Worm (Caenorhabditis elegans) whole organism, L4 larva: ENCODE results near the gene cyp-32A1.

Experiments
- D1046.2 ChIP-seq: fragments of 200-800 bp; sonication (Bioruptor generic); IDR thresholded peaks from 2 replicates; pipeline ENCODE4 v1.3.6; 2022; ENCODE audit warnings: missing genetic modification characterization, missing compliant biosample characterization
- F37D6.2 ChIP-seq: sonication (generic microtip); optimal IDR thresholded peaks from 2 replicates; lab custom pipeline; 2016; ENCODE audit warnings: mild to moderate bottlenecking, missing genetic modification characterization, missing compliant biosample characterization
- F49E8.2 ChIP-seq: sonication (generic microtip); optimal IDR thresholded peaks from 2 replicates; lab custom pipeline; 2016; ENCODE audit warnings: missing compliant biosample characterization, mild to moderate bottlenecking, missing genetic modification characterization, borderline replicate concordance
- T20F7.1 ChIP-seq: fragments of 200-800 bp; sonication (Bioruptor generic); optimal IDR thresholded peaks from 2 replicates; lab custom pipeline; 2018; ENCODE audit warnings: mild to moderate bottlenecking, missing genetic modification characterization, missing compliant biosample characterization
- Y48G9A.11 ChIP-seq: fragments of 200-800 bp; sonication (Bioruptor generic); IDR thresholded peaks from 2 replicates; pipeline ENCODE4 v1.3.6; 2022; ENCODE audit warnings: missing genetic modification reagents, missing genetic modification characterization, missing compliant biosample characterization
- Y5F2A.4 ChIP-seq: fragments of 200-800 bp; sonication (Bioruptor generic); optimal IDR thresholded peaks from 2 replicates; lab custom pipeline; 2018; ENCODE audit warnings: mild to moderate bottlenecking, missing genetic modification characterization, missing compliant biosample characterization
- aha-1 ChIP-seq: fragments of 150-350 bp; peaks from one replicate; lab custom pipeline; 2014; ENCODE audit warnings: missing biosample characterization, missing genetic modification characterization
- ceh-20 ChIP-seq: fragments of 200-800 bp; sonication (Bioruptor generic); IDR thresholded peaks from 2 replicates; pipeline ENCODE4 v1.3.6; 2022; ENCODE audit warnings: missing genetic modification reagents, missing genetic modification characterization, missing compliant biosample characterization
- ceh-28 ChIP-seq: fragments of 150-350 bp; optimal IDR thresholded peaks from 2 replicates; lab custom pipeline; 2014; ENCODE audit warnings: missing biosample characterization, missing genetic modification reagents, missing genetic modification characterization
- ceh-62 ChIP-seq: sonication (generic microtip); optimal IDR thresholded peaks from 2 replicates; lab custom pipeline; 2017; ENCODE audit warnings: missing biosample characterization, missing genetic modification characterization
- ces-1 ChIP-seq: fragments of 150-350 bp; sonication (generic microtip); optimal IDR thresholded peaks from 4 replicates; lab custom pipeline; 2014; ENCODE audit warnings: missing biosample characterization, missing genetic modification reagents, missing genetic modification characterization
- ctbp-1 ChIP-seq: fragments of 200-800 bp; sonication (Bioruptor generic); IDR thresholded peaks from 2 replicates; pipeline ENCODE4 v1.3.6; 2022; ENCODE audit warnings: missing genetic modification reagents, missing genetic modification characterization, missing compliant biosample characterization
- daf-12 ChIP-seq: fragments of 150-350 bp; optimal IDR thresholded peaks from 2 replicates; lab custom pipeline; 2014; ENCODE audit warnings: missing biosample characterization, missing genetic modification reagents, missing genetic modification characterization
- daf-16 ChIP-seq, 3 experiments: sonication (generic microtip); optimal IDR thresholded peaks; 2 replicates each; lab custom pipeline; 2016 to 2017; ENCODE audit warnings: missing genetic modification characterization in 3 of 3, missing genetic modification reagents in 3 of 3, mild to moderate bottlenecking in 2 of 3, missing compliant biosample characterization in 2 of 3, missing biosample characterization in 1 of 3, moderate library complexity in 1 of 3
- dmd-6 ChIP-seq: fragments of 200-800 bp; sonication (Bioruptor generic); IDR thresholded peaks from 2 replicates; pipeline ENCODE4 v1.3.6; 2022; ENCODE audit warnings: missing genetic modification reagents, missing genetic modification characterization, missing compliant biosample characterization
- dpl-1 ChIP-seq: fragments of 150-350 bp; optimal IDR thresholded peaks from 2 replicates; lab custom pipeline; 2014; ENCODE audit warnings: missing biosample characterization, missing genetic modification reagents, missing genetic modification characterization
- fkh-10 ChIP-seq: fragments of 150-350 bp; optimal IDR thresholded peaks from 2 replicates; lab custom pipeline; 2014; ENCODE audit warnings: missing biosample characterization, missing genetic modification reagents, missing genetic modification characterization
- hif-1 ChIP-seq, 2 experiments: sonication (generic microtip); optimal IDR thresholded peaks; 2 replicates each; lab custom pipeline; 2016 to 2017; ENCODE audit warnings: missing compliant biosample characterization in 2 of 2, missing genetic modification characterization in 2 of 2, missing genetic modification reagents in 2 of 2, missing genotype in 2 of 2, mild to moderate bottlenecking in 1 of 2
- hlh-11 ChIP-seq: fragments of 200-800 bp; sonication (Bioruptor generic); optimal IDR thresholded peaks from 2 replicates; lab custom pipeline; 2018; ENCODE audit warnings: mild to moderate bottlenecking, missing genetic modification characterization, missing compliant biosample characterization
- lin-13 ChIP-seq: fragments of 150-350 bp; optimal IDR thresholded peaks from 2 replicates; lab custom pipeline; 2014; ENCODE audit warnings: missing biosample characterization, missing genetic modification reagents, missing genetic modification characterization
- lin-38 ChIP-seq: fragments of 200-800 bp; sonication (Bioruptor generic); IDR thresholded peaks from 2 replicates; pipeline ENCODE4 v1.3.6; 2022; ENCODE audit warnings: missing genetic modification reagents, missing genetic modification characterization, missing compliant biosample characterization
- lin-39 ChIP-seq: fragments of 150-350 bp; optimal IDR thresholded peaks from 2 replicates; lab custom pipeline; 2014; ENCODE audit warnings: missing biosample characterization, missing genetic modification reagents, missing genetic modification characterization
- lir-3 ChIP-seq: sonication (generic microtip); optimal IDR thresholded peaks from 2 replicates; lab custom pipeline; 2016; ENCODE audit warnings: mild to moderate bottlenecking, missing genetic modification characterization, missing compliant biosample characterization
- lsy-2 ChIP-seq, 2 experiments: fragments of 150-350 bp in 1 of 2; sonication (generic microtip) in 1 of 2; optimal IDR thresholded peaks; 2 replicates each; lab custom pipeline; 2014 to 2017; ENCODE audit warnings: missing biosample characterization in 2 of 2, missing genetic modification characterization in 2 of 2
- mep-1 ChIP-seq: fragments of 150-350 bp; sonication (generic microtip); optimal IDR thresholded peaks from 3 replicates; lab custom pipeline; 2014; ENCODE audit warnings: missing biosample characterization, missing genetic modification characterization
- mes-2 ChIP-seq: sonication (generic microtip); optimal IDR thresholded peaks from 2 replicates; lab custom pipeline; 2016; ENCODE audit warnings: missing genotype, mild to moderate bottlenecking, missing genetic modification characterization, missing compliant biosample characterization; ENCODE audit not compliant: poor library complexity, severe bottlenecking
- mxl-2 ChIP-seq: fragments of 200-800 bp; sonication (Bioruptor generic); conservative IDR thresholded peaks from 2 replicates; pipeline ENCODE4 v1.3.6; 2022; ENCODE audit warnings: missing genetic modification reagents, missing genetic modification characterization, missing compliant biosample characterization
- mxl-3 ChIP-seq: fragments of 200-800 bp; sonication (Bioruptor generic); optimal IDR thresholded peaks from 2 replicates; lab custom pipeline; 2018; ENCODE audit warnings: mild to moderate bottlenecking, missing genetic modification characterization, missing compliant biosample characterization
- nhr-11 ChIP-seq: fragments of 150-350 bp; optimal IDR thresholded peaks from 2 replicates; lab custom pipeline; 2014; ENCODE audit warnings: missing biosample characterization, missing genetic modification characterization
- nhr-28 ChIP-seq: fragments of 150-350 bp; optimal IDR thresholded peaks from 2 replicates; lab custom pipeline; 2014; ENCODE audit warnings: missing biosample characterization, missing genetic modification characterization
- nhr-76 ChIP-seq: fragments of 150-350 bp; optimal IDR thresholded peaks from 2 replicates; lab custom pipeline; 2014; ENCODE audit warnings: missing biosample characterization, missing genetic modification characterization
- nhr-77 ChIP-seq: fragments of 150-350 bp; optimal IDR thresholded peaks from 2 replicates; lab custom pipeline; 2014; ENCODE audit warnings: missing biosample characterization, missing genetic modification characterization
- pqm-1 ChIP-seq: sonication (generic microtip); optimal IDR thresholded peaks from 2 replicates; lab custom pipeline; 2017; ENCODE audit warnings: missing biosample characterization, missing genetic modification characterization
- rbr-2 ChIP-seq: sonication (generic microtip); optimal IDR thresholded peaks from 2 replicates; lab custom pipeline; 2016; ENCODE audit warnings: missing genotype, missing genetic modification characterization, missing compliant biosample characterization
- sdz-12 ChIP-seq: fragments of 200-800 bp; sonication (Bioruptor generic); optimal IDR thresholded peaks from 2 replicates; lab custom pipeline; 2018; ENCODE audit warnings: mild to moderate bottlenecking, missing genetic modification characterization, missing compliant biosample characterization
- unc-130 ChIP-seq: sonication (generic microtip); optimal IDR thresholded peaks from 2 replicates; lab custom pipeline; 2016; ENCODE audit warnings: missing genetic modification reagents, missing genetic modification characterization, missing compliant biosample characterization
- unc-62 ChIP-seq, 3 experiments: fragments of 150-350 bp in 1 of 3; sonication (generic microtip); optimal IDR thresholded peaks in 2 of 3; peaks in 1 of 3; 1 replicate in 1 of 3; 2 replicates in 2 of 3; lab custom pipeline; 2014 to 2017; ENCODE audit warnings: missing biosample characterization in 3 of 3, missing genetic modification characterization in 3 of 3, missing genetic modification reagents in 3 of 3, missing genotype in 1 of 3
- ztf-7 ChIP-seq: fragments of 150-350 bp; optimal IDR thresholded peaks from 2 replicates; lab custom pipeline; 2014; ENCODE audit warnings: missing biosample characterization, missing genetic modification characterization

cyp-32A1 gene

DNA sequence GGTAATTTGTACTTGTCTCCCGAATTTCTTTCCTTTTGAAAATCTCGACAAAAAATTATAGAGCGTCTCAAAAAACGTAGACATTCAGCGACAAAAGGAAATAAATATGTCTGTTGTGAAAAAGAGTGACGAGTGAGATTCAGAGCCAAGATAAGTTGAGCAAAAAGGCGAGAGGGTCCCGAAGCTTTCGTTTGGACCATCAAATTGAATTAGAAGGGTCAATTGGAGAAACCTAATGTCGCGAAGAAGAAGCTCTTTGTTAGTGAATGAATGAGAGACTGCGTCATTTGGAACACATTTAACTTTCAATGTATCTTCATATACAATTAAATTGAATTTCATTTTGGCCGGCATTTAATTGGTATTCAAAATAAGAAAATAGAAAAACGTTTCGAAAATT, 34.9 kb downstream of the cyp-32A1 start:
- TF ChIP-seq fkh-10 (GFP tag; lab: Kevin White, UChicago) (peak; percentile 56), ces-1 (GFP tag; lab: Kevin White, UChicago) (peak; percentile 65), ceh-28 (tag; lab: Kevin White, UChicago) (no peak), ctbp-1 (0 out of 2 replicates have a peak, but pooled peaks have one; percentile 31), sdz-12 (GFP tag; lab: Kevin White, UChicago) (no peak)

- TF ChIP-seq fkh-10 (GFP tag; lab: Kevin White, UChicago) (peak; percentile 19), ztf-7 (tag; lab: Kevin White, UChicago) (no peak)
Measured at ce11 chrV:7819585-7819984, 38.0 kb downstream of the cyp-32A1 start.

DNA sequence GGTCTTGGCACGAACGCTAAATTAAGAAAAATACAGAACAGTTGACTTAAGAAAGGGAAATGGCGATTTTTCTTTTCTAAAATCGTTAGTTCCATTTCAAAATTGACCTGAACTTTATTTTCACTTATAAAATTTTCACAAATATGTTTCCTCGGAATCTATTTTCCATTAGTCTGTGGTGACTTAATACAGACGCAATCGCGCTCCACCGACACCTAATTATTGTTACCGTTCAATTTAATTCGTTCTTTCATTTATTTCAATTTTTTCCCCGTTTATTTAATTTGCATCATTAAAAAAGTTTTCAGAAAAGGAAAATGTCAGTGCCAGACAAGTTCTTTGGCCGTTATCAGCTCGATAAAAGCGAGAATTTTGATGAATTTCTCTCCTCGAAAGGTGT, 38.7 kb downstream of the cyp-32A1 start, which contains the start of gene lbp-4:
TSS of gene lbp-4 (plus strand) at position 309 of the 400 bp plus-strand sequence.
- TF ChIP-seq daf-12 (tag; lab: Kevin White, UChicago) (no peak), mep-1 (tag; lab: Kevin White, UChicago) (peak; percentile 61), lin-38 (GFP tag; lab: Robert Waterston, UW) (peak; percentile 88), mes-2 (tag; lab: Kevin White, UChicago) (peak; percentile 89), hif-1 (tag; optimal IDR thresholded peaks at IDR 0.05; lab: Kevin White, UChicago) (peak in 1 of 2 experiments; percentile 46), dmd-6 (GFP tag; lab: Robert Waterston, UW) (peak; percentile 41; the same call in 1 of the 2 replicates), unc-130 (GFP tag; lab: Kevin White, UChicago) (peak; percentile 15), F37D6.2 (tag; lab: Kevin White, UChicago) (no peak), mxl-2 (GFP tag; lab: Robert Waterston, UW) (no peak), dpl-1 (GFP tag; lab: Kevin White, UChicago) (peak; percentile 23), lir-3 (no peak), lsy-2 (tag; optimal IDR thresholded peaks at IDR 0.05; lab: Kevin White, UChicago) (peak in 1 of 2 experiments; percentile 64), Y48G9A.11 (GFP tag; lab: Robert Waterston, UW) (no peak), hlh-11 (tag; lab: Kevin White, UChicago) (peak; percentile 8), lin-13 (GFP tag; lab: Kevin White, UChicago) (no peak), D1046.2 (GFP tag; lab: Robert Waterston, UW) (no peak), F49E8.2 (tag; lab: Kevin White, UChicago) (no peak), rbr-2 (tag; lab: Kevin White, UChicago) (no peak), pqm-1 (tag; lab: Kevin White, UChicago) (peak; percentile 56), T20F7.1 (GFP tag; lab: Kevin White, UChicago) (no peak), aha-1 (tag; lab: Kevin White, UChicago) (peak; percentile 17), nhr-77 (tag; lab: Kevin White, UChicago) (peak; percentile 57), ceh-62 (tag; lab: Kevin White, UChicago) (no peak), Y5F2A.4 (GFP tag; lab: Kevin White, UChicago) (no peak), nhr-28 (tag; lab: Kevin White, UChicago) (peak; percentile 32), sdz-12 (GFP tag; lab: Kevin White, UChicago) (no peak)

ce11 chrV:7822655-7823054, 41.0 kb downstream of the cyp-32A1 start:
- TF ChIP-seq nhr-11 (tag; lab: Kevin White, UChicago) (peak; percentile 65), D1046.2 (GFP tag; lab: Robert Waterston, UW) (no peak), daf-16 (GFP tag; optimal IDR thresholded peaks at IDR 0.05; lab: Kevin White, UChicago) (peak in 1 of 2 experiments; percentile 74), daf-16 (tag; optimal IDR thresholded peaks at IDR 0.05; lab: Kevin White, UChicago) (no peak), ceh-20 (GFP tag; lab: Robert Waterston, UW) (peak; percentile 68; the same call in 1 of the 2 replicates), lin-39 (tag; lab: Kevin White, UChicago) (no peak), unc-62 (GFP tag; optimal IDR thresholded peaks at IDR 0.05 in 1 of 2; lab: Kevin White, UChicago) (peak in 1 of 2 experiments; percentile 98), unc-62 (tag; optimal IDR thresholded peaks at IDR 0.05; lab: Kevin White, UChicago) (no peak), hlh-11 (tag; lab: Kevin White, UChicago) (peak; percentile 63), mxl-3 (peak; percentile 71), nhr-76 (no peak)
